Fruit fly (Drosophila melanogaster) whole organism, embryonic: Measurements from ENCODE around the gene CG42822.

Experiments
- Atf3 ChIP-seq: fragments of 200-800 bp; sonication (Bioruptor generic); optimal IDR thresholded peaks from 3 replicates; lab custom pipeline; 2016; ENCODE audit warnings: missing biosample characterization, missing genetic modification characterization
- Bteb2 ChIP-seq: fragments of 200-800 bp; sonication (Bioruptor generic); optimal IDR thresholded peaks from 2 replicates; lab custom pipeline; 2016; ENCODE audit warnings: missing biosample characterization, missing genetic modification characterization
- CG10267 ChIP-seq: fragments of 200-800 bp; sonication (Bioruptor generic); optimal IDR thresholded peaks from 2 replicates; lab custom pipeline; 2018; ENCODE audit warnings: missing biosample characterization, mild to moderate bottlenecking, missing genetic modification characterization, moderate library complexity
- CG10543 ChIP-seq: fragments of 200-800 bp; sonication (Bioruptor generic); optimal IDR thresholded peaks from 3 replicates; lab custom pipeline; 2017; ENCODE audit warnings: missing biosample characterization, mild to moderate bottlenecking, missing genetic modification characterization, moderate library complexity
- CG10654 ChIP-seq: fragments of 200-800 bp; sonication (Bioruptor generic); optimal IDR thresholded peaks from 2 replicates; lab custom pipeline; 2016; ENCODE audit warnings: missing biosample characterization, missing genetic modification characterization
- CG10979 ChIP-seq: fragments of 200-800 bp; sonication (Bioruptor generic); optimal IDR thresholded peaks from 2 replicates; lab custom pipeline; 2018; ENCODE audit warnings: missing biosample characterization, mild to moderate bottlenecking, missing genetic modification characterization, moderate library complexity
- CG12071 ChIP-seq: fragments of 200-800 bp; sonication (Bioruptor generic); optimal IDR thresholded peaks from 3 replicates; lab custom pipeline; 2018; ENCODE audit warnings: missing biosample characterization, mild to moderate bottlenecking, missing genetic modification characterization
- CG12744 ChIP-seq: fragments of 200-800 bp; sonication (Bioruptor generic); optimal IDR thresholded peaks from 2 replicates; lab custom pipeline; 2016; ENCODE audit warnings: missing biosample characterization, missing genetic modification characterization
- CG13424 ChIP-seq: fragments of 200-800 bp; sonication (Bioruptor generic); optimal IDR thresholded peaks from 2 replicates; lab custom pipeline; 2019; ENCODE audit warnings: missing biosample characterization, mild to moderate bottlenecking, missing genetic modification characterization, moderate library complexity
- CG13775 ChIP-seq: fragments of 200-800 bp; sonication (Bioruptor generic); optimal IDR thresholded peaks from 3 replicates; lab custom pipeline; 2017; ENCODE audit warnings: missing biosample characterization, mild to moderate bottlenecking, missing genetic modification characterization
- CG17186 ChIP-seq: fragments of 200-800 bp; sonication (Bioruptor generic); optimal IDR thresholded peaks from 3 replicates; lab custom pipeline; 2017; ENCODE audit warnings: missing biosample characterization, missing genetic modification reagents, missing genetic modification characterization
- CG17359 ChIP-seq: fragments of 200-800 bp; sonication (Bioruptor generic); optimal IDR thresholded peaks from 3 replicates; lab custom pipeline; 2018; ENCODE audit warnings: missing biosample characterization, mild to moderate bottlenecking, missing genetic modification characterization, moderate library complexity
- CG17385 ChIP-seq: fragments of 200-800 bp; sonication (Bioruptor generic); optimal IDR thresholded peaks from 3 replicates; lab custom pipeline; 2018; ENCODE audit warnings: missing biosample characterization, mild to moderate bottlenecking, missing genetic modification characterization
- CG18262 ChIP-seq: fragments of 200-800 bp; optimal IDR thresholded peaks from 3 replicates; lab custom pipeline; 2019; ENCODE audit warnings: missing biosample characterization, mild to moderate bottlenecking, missing genetic modification characterization, moderate library complexity
- CG2120 ChIP-seq: fragments of 200-800 bp; sonication (Bioruptor generic); optimal IDR thresholded peaks from 3 replicates; lab custom pipeline; 2016; ENCODE audit warnings: missing biosample characterization, missing genetic modification characterization
- CG31224 ChIP-seq: fragments of 200-800 bp; sonication (Bioruptor generic); IDR thresholded peaks from 2 replicates; pipeline ENCODE4 v1.3.6; 2022; ENCODE audit warnings: missing biosample characterization, missing genetic modification characterization
- CG3407 ChIP-seq: fragments of 200-800 bp; sonication (Bioruptor generic); optimal IDR thresholded peaks from 2 replicates; lab custom pipeline; 2018; ENCODE audit warnings: missing biosample characterization, mild to moderate bottlenecking, missing genetic modification characterization
- CG34376 ChIP-seq: fragments of 200-800 bp; sonication (Bioruptor generic); optimal IDR thresholded peaks from 2 replicates; lab custom pipeline; 2018; ENCODE audit warnings: missing biosample characterization, mild to moderate bottlenecking, missing genetic modification characterization
- CG6765 ChIP-seq: fragments of 200-800 bp; sonication (Bioruptor generic); optimal IDR thresholded peaks from 3 replicates; lab custom pipeline; 2017; ENCODE audit warnings: missing biosample characterization, mild to moderate bottlenecking, missing genetic modification characterization
- CG8089 ChIP-seq: fragments of 200-800 bp; sonication (Bioruptor generic); optimal IDR thresholded peaks from 3 replicates; lab custom pipeline; 2016; ENCODE audit warnings: missing biosample characterization, missing genetic modification characterization
- CG9609 ChIP-seq: fragments of 200-800 bp; sonication (Bioruptor generic); optimal IDR thresholded peaks from 3 replicates; lab custom pipeline; 2016; ENCODE audit warnings: missing biosample characterization, missing genetic modification characterization
- Camta ChIP-seq: fragments of 200-800 bp; sonication (Bioruptor generic); optimal IDR thresholded peaks from 2 replicates; lab custom pipeline; 2016; ENCODE audit warnings: missing biosample characterization, missing genetic modification characterization
- D19A ChIP-seq: fragments of 200-800 bp; optimal IDR thresholded peaks from 3 replicates; lab custom pipeline; 2019; ENCODE audit warnings: missing biosample characterization, mild to moderate bottlenecking, missing genetic modification characterization, moderate library complexity
- Drgx ChIP-seq: fragments of 200-800 bp; sonication (Bioruptor generic); IDR thresholded peaks from 2 replicates; pipeline ENCODE4 v1.3.6; 2022; ENCODE audit warnings: missing biosample characterization, missing genetic modification characterization
- Ets97D ChIP-seq: fragments of 200-800 bp; sonication (Bioruptor generic); optimal IDR thresholded peaks from 3 replicates; lab custom pipeline; 2016; ENCODE audit warnings: missing biosample characterization, missing genetic modification characterization
- Fer1 ChIP-seq: fragments of 200-800 bp; sonication (Bioruptor generic); optimal IDR thresholded peaks from 2 replicates; lab custom pipeline; 2017; ENCODE audit warnings: missing biosample characterization, mild to moderate bottlenecking, missing genetic modification characterization
- HmgD ChIP-seq: fragments of 200-800 bp; sonication (Bioruptor generic); optimal IDR thresholded peaks from 3 replicates; lab custom pipeline; 2016; ENCODE audit warnings: missing biosample characterization, missing genetic modification characterization
- MBD-R2 ChIP-seq: fragments of 200-800 bp; sonication (Bioruptor generic); IDR thresholded peaks from 2 replicates; pipeline ENCODE4 v1.3.6; 2022; ENCODE audit warnings: missing biosample characterization, missing genetic modification characterization
- Meics ChIP-seq: fragments of 200-800 bp; sonication (Bioruptor generic); optimal IDR thresholded peaks from 2 replicates; lab custom pipeline; 2017; ENCODE audit warnings: missing biosample characterization, mild to moderate bottlenecking, missing genetic modification characterization
- PHDP ChIP-seq: fragments of 200-800 bp; sonication (Bioruptor generic); optimal IDR thresholded peaks from 3 replicates; lab custom pipeline; 2018; ENCODE audit warnings: missing biosample characterization, mild to moderate bottlenecking, missing genetic modification characterization, moderate library complexity
- bsh ChIP-seq, 2 experiments: fragments of 200-800 bp; sonication (Bioruptor generic); optimal IDR thresholded peaks; 2 replicates each; lab custom pipeline; 2017 to 2018; ENCODE audit warnings: mild to moderate bottlenecking in 2 of 2, missing biosample characterization in 2 of 2, missing genetic modification characterization in 2 of 2, moderate library complexity in 1 of 2
- danr ChIP-seq: fragments of 200-800 bp; sonication (Bioruptor generic); IDR thresholded peaks from 2 replicates; pipeline ENCODE4 v1.3.6; 2022; ENCODE audit warnings: missing biosample characterization, missing genetic modification characterization
- dimm ChIP-seq: fragments of 200-800 bp; sonication (Bioruptor generic); IDR thresholded peaks from 2 replicates; pipeline ENCODE4 v1.3.6; 2022; ENCODE audit warnings: missing biosample characterization, missing genetic modification characterization
- dpn ChIP-seq, 2 experiments: fragments of 200-800 bp; sonication (Bioruptor generic); optimal IDR thresholded peaks; 3 replicates each; lab custom pipeline; 2016; ENCODE audit warnings: missing biosample characterization in 2 of 2, missing genetic modification characterization in 2 of 2
- fd102C ChIP-seq: fragments of 200-800 bp; sonication (Bioruptor generic); optimal IDR thresholded peaks from 2 replicates; lab custom pipeline; 2018; ENCODE audit warnings: missing biosample characterization, mild to moderate bottlenecking, missing genetic modification characterization, moderate library complexity
- gce ChIP-seq: fragments of 200-800 bp; sonication (Bioruptor generic); IDR thresholded peaks from 3 replicates; pipeline ENCODE4 v1.3.6; 2022; ENCODE audit warnings: missing biosample characterization, missing genetic modification characterization
- gsb ChIP-seq: fragments of 200-800 bp; sonication (Bioruptor generic); IDR thresholded peaks from 2 replicates; pipeline ENCODE4 v1.3.6; 2022; ENCODE audit warnings: missing biosample characterization, missing genetic modification characterization
- hb ChIP-seq: fragments of 200-800 bp; sonication (Bioruptor generic); IDR thresholded peaks from 3 replicates; pipeline ENCODE4 v1.3.6; 2022; ENCODE audit warnings: missing biosample characterization, missing genetic modification characterization; ENCODE audit not compliant: partially characterized antibody
- repo ChIP-seq: fragments of 200-800 bp; sonication (Bioruptor generic); optimal IDR thresholded peaks from 2 replicates; lab custom pipeline; 2016; ENCODE audit warnings: missing biosample characterization, missing genetic modification characterization
- shn ChIP-seq: fragments of 200-800 bp; sonication (Bioruptor generic); optimal IDR thresholded peaks from 3 replicates; lab custom pipeline; 2016; ENCODE audit warnings: missing biosample characterization, missing genetic modification characterization
- sim ChIP-seq: fragments of 200-800 bp; sonication (Bioruptor generic); IDR thresholded peaks from 2 replicates; pipeline ENCODE4 v1.3.6; 2022; ENCODE audit warnings: missing biosample characterization, missing genetic modification characterization
- so ChIP-seq: fragments of 200-800 bp; sonication (Bioruptor generic); IDR thresholded peaks from 3 replicates; pipeline ENCODE4 v1.3.6; 2022; ENCODE audit warnings: missing biosample characterization, missing genetic modification characterization
- sug ChIP-seq: fragments of 200-800 bp; optimal IDR thresholded peaks from 2 replicates; lab custom pipeline; 2019; ENCODE audit warnings: missing biosample characterization, mild to moderate bottlenecking, missing genetic modification characterization, moderate library complexity
- tap ChIP-seq: fragments of 200-800 bp; optimal IDR thresholded peaks from 3 replicates; lab custom pipeline; 2019; ENCODE audit warnings: missing biosample characterization, mild to moderate bottlenecking, missing genetic modification characterization, moderate library complexity
- trh ChIP-seq: fragments of 200-800 bp; sonication (Bioruptor generic); optimal IDR thresholded peaks from 2 replicates; lab custom pipeline; 2016; ENCODE audit warnings: missing biosample characterization, missing genetic modification characterization
- twi ChIP-seq: fragments of 200-800 bp; optimal IDR thresholded peaks from 2 replicates; lab custom pipeline; 2019; ENCODE audit warnings: missing biosample characterization, mild to moderate bottlenecking, missing genetic modification characterization, moderate library complexity
- vnd ChIP-seq: fragments of 200-800 bp; sonication (Bioruptor generic); IDR thresholded peaks from 3 replicates; pipeline ENCODE4 v1.3.6; 2022; ENCODE audit warnings: missing biosample characterization, missing genetic modification characterization; ENCODE audit not compliant: partially characterized antibody
- vvl ChIP-seq: fragments of 200-800 bp; sonication (Bioruptor generic); IDR thresholded peaks from 2 replicates; pipeline ENCODE4 v1.3.6; 2022; ENCODE audit warnings: missing biosample characterization, missing genetic modification characterization
- z ChIP-seq: fragments of 200-800 bp; sonication (Bioruptor generic); IDR thresholded peaks from 3 replicates; pipeline ENCODE4 v1.3.6; 2022; ENCODE audit warnings: missing biosample characterization, missing genetic modification characterization

The CG42822 gene

dm6 chr3R:17385329-17386019 is 28.2 kb upstream of the CG42822 start (continued):
- peak; percentile 38; the same call in 1 of the 2 replicates for TF ChIP-seq danr (GFP tag; lab: Robert Waterston, UW)
- peak; percentile 24 for TF ChIP-seq fd102C (GFP tag; lab: Kevin White, UChicago)
- peak; percentile 83 for TF ChIP-seq CG2120
- peak; percentile 60 for TF ChIP-seq Bteb2 (GFP tag; lab: Kevin White, UChicago)
- peak; percentile 53 for TF ChIP-seq CG17359 (tag; lab: Kevin White, UChicago)
- TF ChIP-seq CG3407 (GFP tag; lab: Kevin White, UChicago): no peak
- no peak for TF ChIP-seq tap (tag; lab: Kevin White, UChicago)
- peak; percentile 91 for TF ChIP-seq vvl (GFP tag; lab: Robert Waterston, UW)
- TF ChIP-seq CG10543: peak; percentile 44
- TF ChIP-seq CG34376 (GFP tag; lab: Kevin White, UChicago): peak; percentile 63
- TF ChIP-seq PHDP (tag; lab: Kevin White, UChicago): peak; percentile 34
- peak; percentile 71 for TF ChIP-seq CG17186
- peak; percentile 4 for TF ChIP-seq CG10979 (tag; lab: Kevin White, UChicago)
- TF ChIP-seq CG13775 (GFP tag; lab: Kevin White, UChicago): peak; percentile 38
- TF ChIP-seq Camta (GFP tag; lab: Kevin White, UChicago): peak; percentile 44
- peak; percentile 23 for TF ChIP-seq CG12071 (GFP tag; lab: Kevin White, UChicago)
- TF ChIP-seq dimm: no peak
- peak; percentile 68 for TF ChIP-seq Meics
- TF ChIP-seq CG17385 (GFP tag; lab: Kevin White, UChicago): peak; percentile 3
- peak; percentile 26 for TF ChIP-seq twi (tag; lab: Kevin White, UChicago)
- peak; percentile 46; the same call in 1 of the 2 replicates for TF ChIP-seq gsb (GFP tag; lab: Robert Waterston, UW)
- TF ChIP-seq shn (GFP tag; lab: Kevin White, UChicago): peak; percentile 22
- TF ChIP-seq Atf3 (GFP tag; lab: Kevin White, UChicago): no peak
- TF ChIP-seq CG10267: peak; percentile 98
- TF ChIP-seq Drgx: peak; percentile 45; the same call in 1 of the 2 replicates
- peak; percentile 55 for TF ChIP-seq Fer1
- peak; percentile 28 for TF ChIP-seq CG18262 (tag; lab: Kevin White, UChicago)
- no peak for TF ChIP-seq z (GFP tag; lab: Robert Waterston, UW)
- TF ChIP-seq sim: no peak
- TF ChIP-seq CG6765 (GFP tag; lab: Kevin White, UChicago): peak; percentile 67
- peak; percentile 49 for TF ChIP-seq CG12744 (GFP tag; lab: Kevin White, UChicago)
- TF ChIP-seq vnd (GFP tag; lab: Robert Waterston, UW): no peak
- TF ChIP-seq so (GFP tag; lab: Robert Waterston, UW): no peak
- no peak for TF ChIP-seq trh (GFP tag; lab: Kevin White, UChicago)
- no peak for TF ChIP-seq hb (GFP tag; lab: Robert Waterston, UW)
- peak; percentile 12 for TF ChIP-seq D19A (tag; lab: Kevin White, UChicago)
- TF ChIP-seq HmgD (GFP tag; lab: Kevin White, UChicago): peak; percentile 37
- TF ChIP-seq Ets97D (GFP tag; lab: Kevin White, UChicago): peak; percentile 94
- TF ChIP-seq dpn (GFP tag; optimal IDR thresholded peaks at IDR 0.05; lab: Kevin White, UChicago): peak; percentile 58 to 77
- peak; percentile 58 for TF ChIP-seq repo (GFP tag; lab: Kevin White, UChicago)
- peak; percentile 10 for TF ChIP-seq CG10654 (GFP tag; lab: Kevin White, UChicago)
- peak; percentile 46; the same call in 1 of the 3 replicates for TF ChIP-seq gce (GFP tag; lab: Robert Waterston, UW)
- peak; percentile 16 for TF ChIP-seq CG8089
- TF ChIP-seq CG9609: peak; percentile 74
- peak; percentile 80 for TF ChIP-seq MBD-R2
- TF ChIP-seq CG31224 (GFP tag; lab: Robert Waterston, UW): no peak
- peak; percentile 61 for TF ChIP-seq CG13424
- TF ChIP-seq bsh (GFP tag; optimal IDR thresholded peaks at IDR 0.05; lab: Kevin White, UChicago): peak in 1 of 2 experiments; percentile 33
- peak; percentile 62 for TF ChIP-seq sug (tag; lab: Kevin White, UChicago)
